Fruit fly (Drosophila melanogaster) whole organism, embryonic: ENCODE data around the gene cav.

ENCODE experiments used
- CG10147 ChIP-seq: fragments of 200-800 bp; sonication (Bioruptor generic); optimal IDR thresholded peaks from 2 replicates; lab custom pipeline; 2019; ENCODE audit warnings: missing biosample characterization, mild to moderate bottlenecking, missing genetic modification characterization, moderate library complexity
- CG10209 ChIP-seq: fragments of 200-800 bp; sonication (Bioruptor generic); optimal IDR thresholded peaks from 3 replicates; lab custom pipeline; 2017; ENCODE audit warnings: missing biosample characterization, mild to moderate bottlenecking, missing genetic modification characterization, missing genetic modification reagents
- CG12071 ChIP-seq: fragments of 200-800 bp; sonication (Bioruptor generic); optimal IDR thresholded peaks from 3 replicates; lab custom pipeline; 2018; ENCODE audit warnings: missing biosample characterization, mild to moderate bottlenecking, missing genetic modification characterization
- CG12769 ChIP-seq: fragments of 200-800 bp; sonication (Bioruptor generic); optimal IDR thresholded peaks from 2 replicates; lab custom pipeline; 2019; ENCODE audit warnings: missing biosample characterization, mild to moderate bottlenecking, missing genetic modification characterization, moderate library complexity
- CG13624 ChIP-seq: fragments of 200-800 bp; sonication (Bioruptor generic); optimal IDR thresholded peaks from 2 replicates; lab custom pipeline; 2016; ENCODE audit warnings: missing biosample characterization, missing genetic modification characterization
- CG14710 ChIP-seq: fragments of 200-800 bp; sonication (Bioruptor generic); optimal IDR thresholded peaks from 3 replicates; lab custom pipeline; 2019; ENCODE audit warnings: missing biosample characterization, mild to moderate bottlenecking, missing genetic modification characterization, moderate library complexity
- CG16815 ChIP-seq: fragments of 200-800 bp; sonication (Bioruptor generic); optimal IDR thresholded peaks from 3 replicates; lab custom pipeline; 2017; ENCODE audit warnings: missing biosample characterization, mild to moderate bottlenecking, missing genetic modification characterization
- CG1832 ChIP-seq: fragments of 200-800 bp; sonication (Bioruptor generic); optimal IDR thresholded peaks from 2 replicates; lab custom pipeline; 2017; ENCODE audit warnings: missing biosample characterization, mild to moderate bottlenecking, missing genetic modification characterization, inconsistent platforms
- CG30020 ChIP-seq: fragments of 200-800 bp; optimal IDR thresholded peaks from 2 replicates; lab custom pipeline; 2019; ENCODE audit warnings: missing biosample characterization, mild to moderate bottlenecking, missing genetic modification characterization, moderate library complexity
- CG32532 ChIP-seq: fragments of 200-800 bp; sonication (Bioruptor generic); IDR thresholded peaks from 2 replicates; pipeline ENCODE4 v1.3.6; 2022; ENCODE audit warnings: missing biosample characterization, missing genetic modification characterization
- CG3847 ChIP-seq: fragments of 200-800 bp; sonication (Bioruptor generic); IDR thresholded peaks from 2 replicates; pipeline ENCODE4 v1.3.6; 2022; ENCODE audit warnings: missing biosample characterization, missing genetic modification characterization
- CG9215 ChIP-seq: fragments of 200-800 bp; sonication (Bioruptor generic); IDR thresholded peaks from 2 replicates; pipeline ENCODE4 v1.3.6; 2022; ENCODE audit warnings: missing biosample characterization, missing genetic modification characterization
- CoRest ChIP-seq: fragments of 200-800 bp; sonication (Bioruptor generic); optimal IDR thresholded peaks from 3 replicates; lab custom pipeline; 2018; ENCODE audit warnings: missing biosample characterization, mild to moderate bottlenecking, missing genetic modification characterization, moderate library complexity
- D ChIP-seq, 2 experiments: fragments of 200-800 bp in 1 of 2; fragments of >200 bp in 1 of 2; sonication (Bioruptor generic) in 1 of 2; optimal IDR thresholded peaks; 2 replicates in 1 of 2; 3 replicates in 1 of 2; lab custom pipeline; 2017; ENCODE audit warnings: mild to moderate bottlenecking in 1 of 2, missing biosample characterization in 1 of 2, missing genetic modification characterization in 1 of 2, missing genetic modification reagents in 1 of 2
- D19A ChIP-seq: fragments of 200-800 bp; optimal IDR thresholded peaks from 3 replicates; lab custom pipeline; 2019; ENCODE audit warnings: missing biosample characterization, mild to moderate bottlenecking, missing genetic modification characterization, moderate library complexity
- Gug ChIP-seq: fragments of 200-800 bp; sonication (Bioruptor generic); IDR thresholded peaks from 4 replicates; pipeline ENCODE4 v1.3.6; 2022; ENCODE audit warnings: missing biosample characterization, missing genetic modification characterization
- H2.0 ChIP-seq: fragments of 200-800 bp; sonication (Bioruptor generic); IDR thresholded peaks from 2 replicates; pipeline ENCODE4 v1.3.6; 2022; ENCODE audit warnings: missing biosample characterization, missing genetic modification characterization
- Kr ChIP-seq: fragments of 200-800 bp; sonication (Bioruptor generic); optimal IDR thresholded peaks from 2 replicates; lab custom pipeline; 2017; ENCODE audit warnings: missing biosample characterization, mild to moderate bottlenecking, missing genetic modification characterization
- NC2β ChIP-seq: fragments of 200-800 bp; sonication (Bioruptor generic); optimal IDR thresholded peaks from 2 replicates; lab custom pipeline; 2016; ENCODE audit warnings: missing biosample characterization, missing genetic modification characterization
- Oaz ChIP-seq: fragments of 200-800 bp; sonication (Bioruptor generic); IDR thresholded peaks from 2 replicates; pipeline ENCODE4 v1.3.6; 2022; ENCODE audit warnings: missing biosample characterization, missing genetic modification characterization
- Opbp ChIP-seq: fragments of 200-800 bp; sonication (Bioruptor generic); IDR thresholded peaks from 3 replicates; pipeline ENCODE4 v1.3.6; 2022; ENCODE audit warnings: missing biosample characterization, missing genetic modification characterization; ENCODE audit not compliant: partially characterized antibody
- Ptx1 ChIP-seq: fragments of 200-800 bp; sonication (Bioruptor generic); IDR thresholded peaks from 2 replicates; pipeline ENCODE4 v1.3.6; 2022; ENCODE audit warnings: missing biosample characterization, missing genetic modification characterization
- Sin3A ChIP-seq: fragments of >200 bp; optimal IDR thresholded peaks from 2 replicates; lab custom pipeline; 2018
- Spps ChIP-seq: fragments of 200-800 bp; sonication (Bioruptor generic); optimal IDR thresholded peaks from 2 replicates; lab custom pipeline; 2018; ENCODE audit warnings: missing biosample characterization, mild to moderate bottlenecking, missing genetic modification characterization
- Stat92E ChIP-seq, 3 experiments: fragments of >200 bp in 2 of 3; fragments of 200-800 bp in 1 of 3; sonication (Bioruptor generic) in 1 of 3; optimal IDR thresholded peaks; 2 replicates each; lab custom pipeline; 2017 to 2019; ENCODE audit warnings: missing biosample characterization in 3 of 3, missing genetic modification characterization in 3 of 3, mild to moderate bottlenecking in 1 of 3, moderate library complexity in 1 of 3
- ac ChIP-seq: fragments of 200-800 bp; sonication (Bioruptor generic); optimal IDR thresholded peaks from 3 replicates; lab custom pipeline; 2017; ENCODE audit warnings: missing biosample characterization, mild to moderate bottlenecking, missing genetic modification characterization
- amos ChIP-seq: fragments of 200-800 bp; sonication (Bioruptor generic); IDR thresholded peaks from 2 replicates; pipeline ENCODE4 v1.3.6; 2022; ENCODE audit warnings: missing biosample characterization, missing genetic modification characterization; ENCODE audit not compliant: partially characterized antibody
- ato ChIP-seq: fragments of 200-800 bp; sonication (Bioruptor generic); IDR thresholded peaks from 2 replicates; pipeline ENCODE4 v1.3.6; 2022; ENCODE audit warnings: missing biosample characterization, missing genetic modification characterization; ENCODE audit not compliant: partially characterized antibody
- bigmax ChIP-seq: fragments of 200-800 bp; sonication (Bioruptor generic); optimal IDR thresholded peaks from 2 replicates; lab custom pipeline; 2018; ENCODE audit warnings: missing biosample characterization, mild to moderate bottlenecking, missing genetic modification characterization
- chif ChIP-seq, 2 experiments: fragments of 200-800 bp; sonication (Bioruptor generic); optimal IDR thresholded peaks; 3 replicates each; lab custom pipeline; 2016; ENCODE audit warnings: missing biosample characterization in 2 of 2, missing genetic modification characterization in 2 of 2
- chinmo ChIP-seq: fragments of 200-800 bp; sonication (Bioruptor generic); IDR thresholded peaks from 4 replicates; pipeline ENCODE4 v1.3.6; 2022; ENCODE audit warnings: missing biosample characterization, missing genetic modification characterization; ENCODE audit not compliant: partially characterized antibody
- crol ChIP-seq: fragments of 200-800 bp; sonication (Bioruptor generic); IDR thresholded peaks from 2 replicates; pipeline ENCODE4 v1.3.6; 2022; ENCODE audit warnings: missing biosample characterization, missing genetic modification characterization
- dmrt11E ChIP-seq: fragments of 200-800 bp; sonication (Bioruptor generic); optimal IDR thresholded peaks from 3 replicates; lab custom pipeline; 2018; ENCODE audit warnings: missing biosample characterization, mild to moderate bottlenecking, missing genetic modification characterization, moderate library complexity
- grau ChIP-seq: fragments of 200-800 bp; optimal IDR thresholded peaks from 3 replicates; lab custom pipeline; 2019; ENCODE audit warnings: missing biosample characterization, mild to moderate bottlenecking, missing genetic modification characterization, moderate library complexity
- hb ChIP-seq: fragments of 200-800 bp; sonication (Bioruptor generic); IDR thresholded peaks from 3 replicates; pipeline ENCODE4 v1.3.6; 2022; ENCODE audit warnings: missing biosample characterization, missing genetic modification characterization; ENCODE audit not compliant: partially characterized antibody
- hkb ChIP-seq, 2 experiments: fragments of 200-800 bp in 1 of 2; fragments of >200 bp in 1 of 2; sonication (Bioruptor generic) in 1 of 2; IDR thresholded peaks in 1 of 2; optimal IDR thresholded peaks in 1 of 2; 2 replicates each; pipeline versions ENCODE4 v1.3.6 to Lab custom; 2017 to 2022; ENCODE audit warnings: missing biosample characterization in 1 of 2, missing genetic modification characterization in 1 of 2
- lmd ChIP-seq: fragments of 200-800 bp; sonication (Bioruptor generic); IDR thresholded peaks from 2 replicates; pipeline ENCODE4 v1.3.6; 2022; ENCODE audit warnings: missing biosample characterization, missing genetic modification characterization
- nom ChIP-seq: fragments of 200-800 bp; sonication (Bioruptor generic); optimal IDR thresholded peaks from 2 replicates; lab custom pipeline; 2017; ENCODE audit warnings: missing biosample characterization, missing genetic modification characterization, mild to moderate bottlenecking, moderate library complexity, missing genetic modification reagents
- org-1 ChIP-seq: fragments of 200-800 bp; sonication (Bioruptor generic); optimal IDR thresholded peaks from 2 replicates; lab custom pipeline; 2017; ENCODE audit warnings: missing biosample characterization, missing genetic modification characterization
- prd ChIP-seq, 3 experiments: fragments of >200 bp in 2 of 3; fragments of 200-800 bp in 1 of 3; sonication (Bioruptor generic) in 1 of 3; optimal IDR thresholded peaks in 2 of 3; IDR thresholded peaks in 1 of 3; 2 replicates in 2 of 3; 3 replicates in 1 of 3; pipeline versions ENCODE4 v1.3.6 to Lab custom; 2017 to 2022; ENCODE audit warnings: missing biosample characterization in 1 of 3, missing genetic modification characterization in 1 of 3
- schlank ChIP-seq: fragments of 200-800 bp; sonication (Bioruptor generic); optimal IDR thresholded peaks from 2 replicates; lab custom pipeline; 2018; ENCODE audit warnings: missing biosample characterization, mild to moderate bottlenecking, missing genetic modification characterization
- shn ChIP-seq: fragments of 200-800 bp; sonication (Bioruptor generic); optimal IDR thresholded peaks from 3 replicates; lab custom pipeline; 2016; ENCODE audit warnings: missing biosample characterization, missing genetic modification characterization
- tll ChIP-seq, 2 experiments: fragments of 200-800 bp in 1 of 2; fragments of >200 bp in 1 of 2; sonication (Bioruptor generic) in 1 of 2; optimal IDR thresholded peaks; 2 replicates each; lab custom pipeline; 2017 to 2019; ENCODE audit warnings: missing biosample characterization in 2 of 2, missing genetic modification characterization in 2 of 2, mild to moderate bottlenecking in 1 of 2, moderate library complexity in 1 of 2
- tna ChIP-seq: fragments of 200-800 bp; sonication (Bioruptor generic); IDR thresholded peaks from 2 replicates; pipeline ENCODE4 v1.3.6; 2022; ENCODE audit warnings: missing biosample characterization, missing genetic modification characterization; ENCODE audit not compliant: partially characterized antibody
- zfh1 ChIP-seq: fragments of 200-800 bp; sonication (Bioruptor generic); IDR thresholded peaks from 3 replicates; pipeline ENCODE4 v1.3.6; 2022; ENCODE audit warnings: missing biosample characterization, missing genetic modification characterization

The cav gene

DNA sequence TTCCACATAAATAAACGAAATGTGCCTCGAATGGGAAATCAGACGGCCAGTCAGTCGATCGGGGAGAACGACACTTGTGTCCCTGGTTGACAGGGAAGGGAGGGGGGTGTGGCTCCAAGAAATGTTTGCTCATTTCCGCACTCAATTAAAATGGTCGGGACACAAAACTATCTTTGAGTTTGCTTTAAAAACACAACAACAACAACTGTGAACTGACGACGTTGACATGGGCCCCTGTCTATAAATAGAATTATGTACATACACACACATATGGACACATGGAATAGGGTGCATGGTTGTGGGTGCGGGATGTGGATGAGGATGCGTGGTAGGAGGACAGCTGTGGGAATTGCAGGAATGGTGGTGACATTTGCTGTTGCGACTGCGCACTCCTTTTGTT, 49.1 kb downstream of the cav start (continued):
- TF ChIP-seq org-1 (GFP tag; lab: Kevin White, UChicago) (peak; percentile 12), lmd (GFP tag; lab: Robert Waterston, UW) (no peak), CG32532 (GFP tag; lab: Robert Waterston, UW) (no peak), chinmo (GFP tag; lab: Robert Waterston, UW) (no peak), CG1832 (no peak), schlank (no peak), CG14710 (tag; lab: Kevin White, UChicago) (peak; percentile 2), dmrt11E (tag; lab: Kevin White, UChicago) (peak; percentile 37), D19A (tag; lab: Kevin White, UChicago) (peak; percentile 39), zfh1 (GFP tag; lab: Robert Waterston, UW) (0 out of 3 replicates have a peak, but pooled peaks have one; percentile 52), H2.0 (GFP tag; lab: Robert Waterston, UW) (no peak), D (optimal IDR thresholded peaks at IDR 0.05; lab: Kevin White, UChicago) (peak; percentile 4), D (GFP tag; optimal IDR thresholded peaks at IDR 0.05; lab: Kevin White, UChicago) (peak; percentile 19), Gug (GFP tag; lab: Robert Waterston, UW) (no peak), Kr (GFP tag; lab: Kevin White, UChicago) (peak; percentile 44), CoRest (tag; lab: Kevin White, UChicago) (no peak), ac (GFP tag; lab: Kevin White, UChicago) (peak; percentile 47), hb (GFP tag; lab: Robert Waterston, UW) (no peak), CG3847 (GFP tag; lab: Robert Waterston, UW) (no peak), crol (GFP tag; lab: Robert Waterston, UW) (peak; percentile 78)

DNA sequence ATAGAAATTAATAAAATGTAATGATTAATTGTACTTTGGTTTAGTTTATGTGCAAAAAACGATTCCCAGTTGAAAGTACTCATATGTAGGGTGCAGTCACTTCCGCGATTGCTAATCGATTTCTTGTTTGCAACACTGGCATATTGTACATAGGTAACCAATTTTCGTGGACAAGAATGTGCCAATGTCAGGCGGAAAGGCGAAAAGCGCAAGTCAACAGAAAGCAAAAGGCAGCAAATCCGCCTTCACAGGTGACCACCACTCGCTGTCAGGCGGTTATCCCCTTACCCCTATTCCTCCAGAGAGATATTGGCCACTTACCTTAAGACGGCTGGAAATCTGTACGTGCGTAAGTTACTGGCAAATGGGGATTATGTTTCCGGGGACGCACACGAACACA, 49.7 kb downstream of the cav start:
- TF ChIP-seq tll (GFP tag; optimal IDR thresholded peaks at IDR 0.05; lab: Kevin White, UChicago), result peak in 1 of 2 experiments; percentile 30
- no peak for TF ChIP-seq CG16815 (GFP tag; lab: Kevin White, UChicago)
- peak; percentile 9 for TF ChIP-seq hkb (optimal IDR thresholded peaks at IDR 0.05; lab: Kevin White, UChicago)
- TF ChIP-seq hkb (GFP tag; IDR thresholded peaks at IDR 0.05; lab: Robert Waterston, UW), result no peak
- no peak for TF ChIP-seq Spps (tag; lab: Kevin White, UChicago)
- TF ChIP-seq prd (optimal IDR thresholded peaks at IDR 0.05; lab: Kevin White, UChicago), result no peak
- no peak for TF ChIP-seq prd (GFP tag; IDR thresholded peaks at IDR 0.05; lab: Robert Waterston, UW)
- TF ChIP-seq, all 482 proteins: peak for 2

DNA sequence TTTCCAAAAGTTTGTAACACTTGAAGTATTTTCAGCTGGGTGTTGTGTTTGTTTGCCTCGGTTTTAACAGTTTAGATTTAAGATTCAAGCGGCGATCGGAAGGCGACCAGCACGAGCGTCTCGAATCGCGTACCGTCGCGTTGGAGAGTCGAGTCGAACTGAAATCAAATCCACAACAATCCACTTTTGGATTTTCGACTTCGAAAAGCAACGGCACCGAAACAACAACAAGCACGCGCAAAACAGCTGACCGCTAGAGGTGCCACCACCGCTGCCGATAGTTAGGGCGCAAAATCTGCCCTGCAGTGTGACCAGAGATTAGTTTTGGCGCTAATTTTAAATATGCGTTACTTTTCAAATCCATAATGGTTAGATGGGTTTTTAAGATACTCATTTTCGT, 50.2 kb downstream of the cav start, which contains the start of gene jar:
Gene jar (minus strand): TSS at position 163 of the 400 bp plus-strand sequence.
- peak; percentile 49 for TF ChIP-seq Sin3A
- peak; percentile 43 for TF ChIP-seq grau (tag; lab: Kevin White, UChicago)
- TF ChIP-seq CG10147 (GFP tag; lab: Kevin White, UChicago), result peak; percentile 66
- TF ChIP-seq CG10209 (GFP tag; lab: Kevin White, UChicago), result peak; percentile 47
- no peak for TF ChIP-seq chif (GFP tag; optimal IDR thresholded peaks at IDR 0.05; lab: Kevin White, UChicago)
- no peak for TF ChIP-seq hkb (optimal IDR thresholded peaks at IDR 0.05; lab: Kevin White, UChicago)
- TF ChIP-seq hkb (GFP tag; IDR thresholded peaks at IDR 0.05; lab: Robert Waterston, UW), result peak; percentile 39; the same call in 1 of the 2 replicates
- peak; percentile 71 for TF ChIP-seq tna
- TF ChIP-seq CG13624, result peak; percentile 59
- TF ChIP-seq CG30020 (tag; lab: Kevin White, UChicago), result peak; percentile 11
- TF ChIP-seq CG12071, result peak; percentile 71
- TF ChIP-seq amos, result peak; percentile 95
- peak; percentile 41; the same call in 1 of the 2 replicates for TF ChIP-seq Oaz
- no peak for TF ChIP-seq CG9215 (GFP tag; lab: Robert Waterston, UW)
- TF ChIP-seq Ptx1 (GFP tag; lab: Robert Waterston, UW), result 0 out of 2 replicates have a peak, but pooled peaks have one; percentile 17
- peak; percentile 50 for TF ChIP-seq bigmax (GFP tag; lab: Kevin White, UChicago)
- TF ChIP-seq CG12769 (tag; lab: Kevin White, UChicago), result peak; percentile 49
- TF ChIP-seq shn, result no peak
- peak; percentile 95 for TF ChIP-seq Opbp (GFP tag; lab: Robert Waterston, UW)
- TF ChIP-seq NC2β (GFP tag; lab: Kevin White, UChicago), result peak; percentile 32
- peak; percentile 25 for TF ChIP-seq nom (GFP tag; lab: Kevin White, UChicago)
- TF ChIP-seq ato (GFP tag; lab: Robert Waterston, UW), result peak; percentile 88
- TF ChIP-seq Stat92E (GFP tag; optimal IDR thresholded peaks at IDR 0.05; lab: Kevin White, UChicago), result peak in 1 of 3 experiments; percentile 73
